Worm (Caenorhabditis elegans) whole organism, L1 larva: ENCODE data around the gene flp-24.

Source experiments
- C04F5.9 ChIP-seq: sonication (generic microtip); optimal IDR thresholded peaks from 2 replicates; lab custom pipeline; 2016; ENCODE audit warnings: missing genetic modification characterization, missing compliant biosample characterization
- C34B4.2 ChIP-seq: sonication (generic microtip); optimal IDR thresholded peaks from 2 replicates; lab custom pipeline; 2017; ENCODE audit warnings: mild to moderate bottlenecking, missing genetic modification characterization, missing compliant biosample characterization
- aha-1 ChIP-seq: fragments of 150-350 bp; optimal IDR thresholded peaks from 2 replicates; lab custom pipeline; 2014; ENCODE audit warnings: missing biosample characterization, missing genetic modification characterization
- ceh-63 ChIP-seq: fragments of 200-800 bp; sonication (Bioruptor generic); optimal IDR thresholded peaks from 2 replicates; lab custom pipeline; 2018; ENCODE audit warnings: mild to moderate bottlenecking, missing genetic modification characterization, missing compliant biosample characterization
- ceh-82 ChIP-seq, 3 experiments: fragments of 150-350 bp in 1 of 3; sonication (generic microtip) in 2 of 3; optimal IDR thresholded peaks; 2 replicates each; lab custom pipeline; 2014 to 2017; ENCODE audit warnings: missing biosample characterization in 3 of 3, missing genetic modification characterization in 3 of 3
- ceh-90 ChIP-seq: sonication (generic microtip); optimal IDR thresholded peaks from 2 replicates; lab custom pipeline; 2016; ENCODE audit warnings: missing genetic modification characterization, missing compliant biosample characterization
- ces-1 ChIP-seq: fragments of 150-350 bp; optimal IDR thresholded peaks from 2 replicates; lab custom pipeline; 2014; ENCODE audit warnings: missing biosample characterization, missing genetic modification reagents, missing genetic modification characterization
- efl-1 ChIP-seq, 4 experiments: fragments of 150-350 bp; optimal IDR thresholded peaks in 3 of 4; peaks in 1 of 4; 1 replicate in 1 of 4; 2 replicates in 3 of 4; lab custom pipeline; 2014; ENCODE audit warnings: missing biosample characterization in 2 of 4, missing genetic modification characterization in 2 of 4, missing genetic modification reagents in 2 of 4
- efl-3 ChIP-seq: fragments of 200-800 bp; sonication (Bioruptor generic); optimal IDR thresholded peaks from 2 replicates; lab custom pipeline; 2018; ENCODE audit warnings: mild to moderate bottlenecking, missing genetic modification characterization, missing compliant biosample characterization
- hlh-4 ChIP-seq: sonication (generic microtip); optimal IDR thresholded peaks from 2 replicates; lab custom pipeline; 2016; ENCODE audit warnings: mild to moderate bottlenecking, missing genetic modification characterization, missing compliant biosample characterization
- hpl-2 ChIP-seq: fragments of 150-350 bp; optimal IDR thresholded peaks from 2 replicates; lab custom pipeline; 2014; ENCODE audit warnings: missing biosample characterization, missing genetic modification reagents, missing genetic modification characterization
- irx-1 ChIP-seq: sonication (generic microtip); optimal IDR thresholded peaks from 2 replicates; lab custom pipeline; 2016; ENCODE audit warnings: missing genetic modification characterization, missing compliant biosample characterization
- isw-1 ChIP-seq: fragments of 200-800 bp; sonication (Bioruptor generic); IDR thresholded peaks from 2 replicates; pipeline ENCODE4 v1.3.6; 2022; ENCODE audit warnings: missing genetic modification characterization, missing compliant biosample characterization
- jun-1 ChIP-seq: fragments of 150-350 bp; optimal IDR thresholded peaks from 2 replicates; lab custom pipeline; 2014; ENCODE audit warnings: missing biosample characterization, missing genetic modification reagents, missing genetic modification characterization
- lin-14 ChIP-seq: fragments of 200-800 bp; sonication (Bioruptor generic); optimal IDR thresholded peaks from 2 replicates; lab custom pipeline; 2018; ENCODE audit warnings: mild to moderate bottlenecking, missing genetic modification characterization, moderate library complexity, missing compliant biosample characterization
- lin-15B ChIP-seq: fragments of 150-350 bp; sonication (generic microtip); optimal IDR thresholded peaks from 3 replicates; lab custom pipeline; 2014; ENCODE audit warnings: missing biosample characterization, missing genetic modification characterization
- mef-2 ChIP-seq: fragments of 150-350 bp; optimal IDR thresholded peaks from 2 replicates; lab custom pipeline; 2014; ENCODE audit warnings: missing biosample characterization, missing genetic modification characterization
- nhr-11 ChIP-seq: fragments of 150-350 bp; optimal IDR thresholded peaks from 2 replicates; lab custom pipeline; 2014; ENCODE audit warnings: missing biosample characterization, missing genetic modification characterization
- nhr-19 ChIP-seq: fragments of 200-800 bp; sonication (Bioruptor generic); conservative IDR thresholded peaks from 2 replicates; pipeline ENCODE4 v1.3.6; 2022; ENCODE audit warnings: missing genetic modification characterization, missing compliant biosample characterization
- nhr-20 ChIP-seq: sonication (generic microtip); optimal IDR thresholded peaks from 2 replicates; lab custom pipeline; 2016; ENCODE audit warnings: mild to moderate bottlenecking, missing genetic modification characterization, missing compliant biosample characterization
- nhr-237 ChIP-seq: fragments of 150-350 bp; optimal IDR thresholded peaks from 2 replicates; lab custom pipeline; 2014; ENCODE audit warnings: missing biosample characterization, missing genetic modification characterization
- nhr-28 ChIP-seq: fragments of 150-350 bp; optimal IDR thresholded peaks from 2 replicates; lab custom pipeline; 2014; ENCODE audit warnings: missing biosample characterization, missing genetic modification characterization
- nhr-76 ChIP-seq: sonication (generic microtip); optimal IDR thresholded peaks from 2 replicates; lab custom pipeline; 2017; ENCODE audit warnings: missing biosample characterization, missing genetic modification characterization
- nhr-85 ChIP-seq: sonication (generic microtip); peaks from one replicate; lab custom pipeline; 2016; ENCODE audit warnings: missing genetic modification characterization, inconsistent platforms, missing compliant biosample characterization
- nhr-90 ChIP-seq: sonication (generic microtip); optimal IDR thresholded peaks from 2 replicates; lab custom pipeline; 2016; ENCODE audit warnings: mild to moderate bottlenecking, missing genetic modification characterization, missing compliant biosample characterization; ENCODE audit not compliant: poor library complexity
- pqm-1 ChIP-seq: sonication (generic microtip); optimal IDR thresholded peaks from 3 replicates; lab custom pipeline; 2017; ENCODE audit warnings: missing biosample characterization, missing genetic modification characterization
- rnt-1 ChIP-seq: sonication (generic microtip); optimal IDR thresholded peaks from 2 replicates; lab custom pipeline; 2016; ENCODE audit warnings: mild to moderate bottlenecking, missing genetic modification characterization, moderate library complexity, missing compliant biosample characterization
- skn-1 ChIP-seq: fragments of 150-350 bp; optimal IDR thresholded peaks from 2 replicates; lab custom pipeline; 2014; ENCODE audit warnings: missing biosample characterization, missing genetic modification characterization
- snpc-4 ChIP-seq: fragments of 150-350 bp; optimal IDR thresholded peaks from 2 replicates; lab custom pipeline; 2014; ENCODE audit warnings: missing biosample characterization, missing genetic modification characterization
- sox-4 ChIP-seq: sonication (generic microtip); optimal IDR thresholded peaks from 2 replicates; lab custom pipeline; 2016; ENCODE audit warnings: missing genetic modification characterization, missing compliant biosample characterization
- unc-130 ChIP-seq: fragments of 150-350 bp; optimal IDR thresholded peaks from 2 replicates; lab custom pipeline; 2017; ENCODE audit warnings: missing biosample characterization, missing genetic modification characterization, inconsistent platforms
- unc-86 ChIP-seq: sonication (generic microtip); optimal IDR thresholded peaks from 2 replicates; lab custom pipeline; 2016; ENCODE audit warnings: missing genetic modification characterization, missing compliant biosample characterization
- xbp-1 ChIP-seq: sonication (generic microtip); optimal IDR thresholded peaks from 2 replicates; lab custom pipeline; 2016; ENCODE audit warnings: missing genetic modification characterization, missing compliant biosample characterization
- ztf-11 ChIP-seq, 2 experiments: sonication (generic microtip); optimal IDR thresholded peaks; 2 replicates each; lab custom pipeline; 2016 to 2017; ENCODE audit warnings: missing genetic modification characterization in 2 of 2, missing biosample characterization in 1 of 2, missing compliant biosample characterization in 1 of 2
- ztf-4 ChIP-seq: fragments of 150-350 bp; optimal IDR thresholded peaks from 2 replicates; lab custom pipeline; 2014; ENCODE audit warnings: missing biosample characterization, missing genetic modification characterization

The flp-24 gene

DNA sequence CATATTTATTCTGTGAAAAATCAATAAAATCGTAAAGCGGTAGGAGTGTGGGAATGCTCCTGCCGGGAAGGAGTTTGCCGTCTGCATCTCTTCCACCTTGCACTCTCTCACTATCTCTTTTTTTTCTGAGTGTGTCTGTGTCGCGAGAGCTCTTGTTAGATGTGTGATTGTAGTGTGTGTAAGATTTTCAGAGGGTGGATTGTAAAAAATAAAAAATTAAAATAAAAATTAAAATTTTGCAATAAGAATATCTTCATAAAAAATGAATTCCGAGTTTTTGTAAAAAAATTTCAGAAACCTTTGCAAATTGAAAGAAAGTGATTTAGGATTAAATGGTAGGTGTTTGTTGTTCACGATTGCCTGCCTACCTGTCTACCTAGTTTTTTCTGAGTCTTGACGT, 28.5 kb upstream of the flp-24 start, which contains the start of gene sel-15:
Gene sel-15 (minus strand): TSS at position 101 of the 400 bp plus-strand sequence.
- TF ChIP-seq ces-1 (GFP tag; lab: Kevin White, UChicago): no peak
- no peak for TF ChIP-seq C04F5.9 (tag; lab: Kevin White, UChicago)
- TF ChIP-seq ceh-63: no peak
- no peak for TF ChIP-seq irx-1 (tag; lab: Kevin White, UChicago)
- TF ChIP-seq efl-3 (GFP tag; lab: Kevin White, UChicago): no peak
- no peak for TF ChIP-seq xbp-1 (tag; lab: Kevin White, UChicago)
- TF ChIP-seq lin-15B (tag; lab: Kevin White, UChicago): no peak

DNA sequence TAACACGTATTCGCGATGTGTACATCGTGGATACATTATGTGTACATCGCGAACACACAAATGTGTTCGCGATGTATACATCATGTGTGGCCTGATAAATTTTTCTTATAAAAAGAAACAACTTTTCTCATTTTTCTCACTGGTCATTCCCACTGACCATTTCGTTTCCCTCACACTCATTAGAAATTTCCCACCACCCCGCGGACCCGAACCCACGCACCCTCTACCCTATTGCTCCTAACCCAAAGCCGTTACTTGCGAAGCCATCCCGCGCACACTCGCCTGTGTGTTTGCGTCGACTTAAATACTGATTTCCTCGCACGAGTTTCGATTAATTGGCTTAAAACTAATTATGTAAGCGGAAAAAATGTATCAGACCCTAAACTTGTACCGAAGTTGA, 26.1 kb upstream of the flp-24 start:
- peak; percentile 32 for TF ChIP-seq rnt-1
- TF ChIP-seq nhr-19 (GFP tag; lab: Robert Waterston, UW): 0 out of 2 replicates have a peak, but pooled peaks have one; percentile 11
- TF ChIP-seq hlh-4 (tag; lab: Kevin White, UChicago): no peak
- no peak for TF ChIP-seq hpl-2 (GFP tag; lab: Kevin White, UChicago)
- no peak for TF ChIP-seq nhr-28 (tag; lab: Kevin White, UChicago)
- TF ChIP-seq jun-1 (tag; lab: Kevin White, UChicago): no peak
- no peak for TF ChIP-seq ztf-4 (tag; lab: Kevin White, UChicago)
- TF ChIP-seq aha-1 (tag; lab: Kevin White, UChicago): no peak
- TF ChIP-seq nhr-90 (tag; lab: Kevin White, UChicago): no peak
- TF ChIP-seq mef-2 (tag; lab: Kevin White, UChicago): no peak
- no peak for TF ChIP-seq efl-1 (optimal IDR thresholded peaks at IDR 0.05; lab: Kevin White, UChicago)
- TF ChIP-seq efl-1 (GFP tag; optimal IDR thresholded peaks at IDR 0.05 in 1 of 2; lab: Kevin White, UChicago): peak in 1 of 2 experiments; percentile 38
- no peak for TF ChIP-seq snpc-4 (tag; lab: Kevin White, UChicago)
- no peak for TF ChIP-seq efl-3 (GFP tag; lab: Kevin White, UChicago)
- no peak for TF ChIP-seq lin-14 (GFP tag; lab: Kevin White, UChicago)
- no peak for TF ChIP-seq nhr-11

DNA sequence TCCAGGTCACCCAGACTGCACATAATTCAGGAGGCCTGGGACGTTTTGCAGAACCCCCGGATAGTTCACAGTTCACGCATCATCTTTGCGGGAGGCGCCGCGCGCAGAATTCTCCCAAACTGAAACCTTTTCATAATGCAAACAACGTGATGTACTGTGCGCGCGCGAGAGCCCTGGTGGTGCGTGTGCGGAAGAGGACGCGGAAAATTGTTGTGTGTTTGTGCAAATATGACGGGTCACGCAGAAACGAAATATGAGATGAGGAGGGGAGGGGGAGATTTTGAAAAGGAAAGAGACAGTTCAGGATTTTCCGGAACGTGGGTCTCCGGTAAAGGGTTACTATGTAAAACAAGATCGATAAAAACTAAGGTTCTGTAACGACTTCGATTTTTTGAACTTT, 14.9 kb upstream of the flp-24 start:
- TF ChIP-seq unc-86 (tag; lab: Kevin White, UChicago): no peak
- no peak for TF ChIP-seq C34B4.2 (tag; lab: Kevin White, UChicago)
- TF ChIP-seq rnt-1: no peak
- no peak for TF ChIP-seq ceh-82 (tag; optimal IDR thresholded peaks at IDR 0.05; lab: Kevin White, UChicago)
- TF ChIP-seq ztf-11 (tag; optimal IDR thresholded peaks at IDR 0.05; lab: Kevin White, UChicago): no peak
- no peak for TF ChIP-seq nhr-237 (tag; lab: Kevin White, UChicago)
- TF ChIP-seq nhr-85 (tag; lab: Kevin White, UChicago): no peak
- no peak for TF ChIP-seq pqm-1
- no peak for TF ChIP-seq nhr-20 (tag; lab: Kevin White, UChicago)
- TF ChIP-seq nhr-76 (tag; lab: Kevin White, UChicago): no peak
- TF ChIP-seq unc-130 (tag; lab: Kevin White, UChicago): no peak
- TF ChIP-seq mef-2 (tag; lab: Kevin White, UChicago): no peak
- TF ChIP-seq skn-1: no peak

DNA sequence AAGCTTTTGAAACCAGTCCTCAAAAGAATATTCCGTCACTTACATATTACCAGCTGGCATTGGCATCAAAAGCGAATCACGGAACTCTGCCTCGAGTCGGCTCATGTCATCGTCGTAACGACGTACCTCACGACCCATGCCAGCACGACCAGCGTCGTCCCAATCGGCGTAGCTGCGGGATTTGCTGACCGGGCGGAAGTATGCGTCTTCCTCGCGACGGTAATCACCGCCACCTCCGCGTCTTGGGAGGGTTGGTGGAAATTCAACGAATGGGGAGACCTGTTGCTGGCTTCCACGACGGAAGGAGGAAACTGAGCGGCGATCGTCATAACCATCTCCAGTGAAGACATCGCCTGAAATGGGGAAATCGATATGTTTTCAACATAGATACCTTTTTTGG, 3.2 kb downstream of the flp-24 start:
- TF ChIP-seq nhr-76 (tag; lab: Kevin White, UChicago): no peak
- no peak for TF ChIP-seq xbp-1 (tag; lab: Kevin White, UChicago)
- no peak for TF ChIP-seq sox-4 (tag; lab: Kevin White, UChicago)
- TF ChIP-seq isw-1 (GFP tag; lab: Robert Waterston, UW): no peak
- no peak for TF ChIP-seq ceh-90
- peak; percentile 70 for TF ChIP-seq nhr-85 (tag; lab: Kevin White, UChicago)
- TF ChIP-seq hpl-2 (GFP tag; lab: Kevin White, UChicago): no peak
- no peak for TF ChIP-seq nhr-237 (tag; lab: Kevin White, UChicago)

DNA sequence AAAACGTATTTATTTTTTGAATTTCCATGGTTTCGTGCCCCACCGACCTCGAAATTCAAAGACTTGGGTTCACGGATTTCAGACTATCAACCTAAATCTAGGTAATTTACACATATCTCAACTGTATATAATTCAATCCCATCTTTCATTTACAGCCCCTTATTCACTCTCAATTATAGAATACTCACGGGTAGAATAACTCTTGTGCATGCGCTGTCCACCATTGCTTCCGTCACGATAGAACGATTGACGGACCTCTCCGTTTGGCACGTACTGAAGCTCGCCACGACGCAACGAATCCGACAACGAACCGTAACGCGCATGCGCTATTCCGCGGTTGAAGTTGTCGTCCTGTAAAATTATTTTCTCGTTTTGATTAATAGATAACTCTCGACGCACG, 3.8 kb downstream of the flp-24 start:
- TF ChIP-seq aha-1 (tag; lab: Kevin White, UChicago): no peak
- no peak for TF ChIP-seq efl-1 (optimal IDR thresholded peaks at IDR 0.05; lab: Kevin White, UChicago)
- TF ChIP-seq efl-1 (GFP tag; optimal IDR thresholded peaks at IDR 0.05 in 1 of 2; lab: Kevin White, UChicago): peak in 1 of 2 experiments; percentile 4
- TF ChIP-seq, all 84 proteins: peak for 1
